Worm (Caenorhabditis elegans): Measurements from ENCODE around the gene K05F1.14.

DNA sequence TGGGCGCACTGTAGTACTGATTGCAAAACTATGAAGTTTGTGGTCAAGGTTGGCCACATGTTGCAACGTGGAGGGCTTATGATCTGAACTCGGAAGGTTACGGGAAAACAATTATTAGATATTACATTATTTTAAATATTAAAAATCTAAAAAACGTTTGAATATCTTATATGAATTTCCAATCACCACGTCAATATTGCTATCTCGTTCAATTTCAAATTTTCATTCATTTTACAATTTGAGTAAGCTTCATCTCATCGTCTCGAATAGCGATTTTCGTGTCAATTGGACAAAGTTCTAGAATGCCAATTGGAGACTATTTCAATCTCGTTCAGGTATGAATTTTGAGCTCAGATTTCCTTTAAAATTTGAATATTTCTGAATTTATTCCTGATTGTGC is 24.0 kb upstream of the K05F1.14 start, which contains the start of gene ZK1248.20:
- TF ChIP-seq T22C8.4 (GFP tag; IDR thresholded peaks at IDR 0.05) (no peak), flt-1 (GFP tag; IDR thresholded peaks at IDR 0.05) (no peak), cog-1 (tag; optimal IDR thresholded peaks at IDR 0.05) (no peak)

Measured in whole organism, midembryonic.